Worm (Caenorhabditis elegans): ENCODE measurements around the gene F01G10.9.

DNA sequence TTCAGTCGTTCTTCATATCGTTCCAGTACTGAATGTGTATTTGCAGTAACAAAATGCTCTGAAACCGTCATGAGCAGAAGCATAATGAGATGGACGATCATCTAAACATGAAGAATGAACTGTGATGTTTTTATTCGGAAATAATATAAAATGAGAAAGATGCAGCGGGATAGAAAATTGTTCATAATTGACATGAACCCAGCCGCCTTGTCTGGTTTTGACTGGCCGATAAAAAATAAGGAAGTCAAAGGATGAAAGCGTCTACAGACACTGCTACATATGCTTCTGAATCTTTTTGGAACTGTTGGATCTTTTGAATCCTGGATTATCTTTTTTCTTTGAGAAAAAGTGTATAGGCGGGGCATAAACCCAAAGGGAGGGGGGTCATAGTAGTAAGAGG is at the start of gene F01G10.9:
- TF ChIP-seq fkh-4 (tag; optimal IDR thresholded peaks at IDR 0.05; ENCODE audit: borderline replicate concordance) (no peak), grh-1 (GFP tag; IDR thresholded peaks at IDR 0.05) (no peak), efl-1 (optimal IDR thresholded peaks at IDR 0.05) (no peak), efl-1 (GFP tag; optimal IDR thresholded peaks at IDR 0.05 in 1 of 2) (peak in 1 of 2 experiments; percentile 19), aly-2 (tag; optimal IDR thresholded peaks at IDR 0.05) (no peak), nhr-76 (tag; optimal IDR thresholded peaks at IDR 0.05) (no peak), unc-130 (tag; optimal IDR thresholded peaks at IDR 0.05) (no peak), fkh-10 (GFP tag; optimal IDR thresholded peaks at IDR 0.05) (no peak), ama-1 (optimal IDR thresholded peaks at IDR 0.05) (no peak), ceh-8 (GFP tag; optimal IDR thresholded peaks at IDR 0.05) (no peak), blmp-1 (tag; optimal IDR thresholded peaks at IDR 0.05) (peak; percentile 24)

All from whole organism, L1 larva.